Worm (Caenorhabditis elegans): Measurements from ENCODE around the gene K04E7.1.

- TF ChIP-seq aha-1 (tag; optimal IDR thresholded peaks at IDR 0.05), result no peak
- no peak for TF ChIP-seq tbx-2 (tag; optimal IDR thresholded peaks at IDR 0.05)
- no peak for TF ChIP-seq mep-1 (tag; optimal IDR thresholded peaks at IDR 0.05)
- TF ChIP-seq ceh-63 (GFP tag; optimal IDR thresholded peaks at IDR 0.05), result no peak
- no peak for TF ChIP-seq elt-2 (tag; optimal IDR thresholded peaks at IDR 0.05)
- no peak for TF ChIP-seq ztf-4 (tag; optimal IDR thresholded peaks at IDR 0.05)
- no peak for TF ChIP-seq nhr-12 (tag; optimal IDR thresholded peaks at IDR 0.05)
- TF ChIP-seq snpc-4 (tag; optimal IDR thresholded peaks at IDR 0.05), result no peak
- TF ChIP-seq unc-62 (GFP tag; optimal IDR thresholded peaks at IDR 0.05), result no peak
- no peak for TF ChIP-seq sox-4 (tag; optimal IDR thresholded peaks at IDR 0.05)
These were observed 48.2 kb upstream of the K04E7.1 start for ce11 chrX:6413583-6413982.

Measured in whole organism, L1 larva.